Worm (Caenorhabditis elegans): ENCODE results near the gene dsl-6.

The dsl-6 gene

DNA sequence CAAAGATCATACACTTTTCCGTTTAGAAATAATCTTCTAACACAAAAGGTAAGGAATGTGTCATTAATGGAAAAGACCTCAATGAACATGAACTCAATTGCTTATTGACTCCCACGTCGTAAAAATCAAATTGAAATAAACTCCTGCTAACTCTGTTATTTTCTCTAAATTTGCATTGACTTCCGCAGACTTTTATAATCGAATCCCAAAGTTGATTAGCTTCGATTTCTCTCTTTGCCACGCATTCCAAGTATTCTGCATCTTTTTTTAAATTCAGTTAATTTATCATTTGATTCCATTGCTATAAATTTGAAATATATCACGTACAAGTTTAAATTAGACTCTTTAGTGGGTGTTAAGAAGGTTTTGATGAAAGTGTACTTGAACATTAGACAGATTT is 9.4 kb downstream of the dsl-6 start:
- TF ChIP-seq tbx-37 (GFP tag; conservative IDR thresholded peaks at IDR 0.05) (no peak), hnd-1 (tag; optimal IDR thresholded peaks at IDR 0.05) (no peak), ceh-13 (GFP tag; optimal IDR thresholded peaks at IDR 0.05) (no peak), ama-1 (optimal IDR thresholded peaks at IDR 0.05) (no peak), ceh-36 (tag; optimal IDR thresholded peaks at IDR 0.05) (no peak), B0310.2 (tag; optimal IDR thresholded peaks at IDR 0.05) (no peak), tbx-11 (GFP tag; IDR thresholded peaks at IDR 0.05) (no peak), aly-1 (tag; optimal IDR thresholded peaks at IDR 0.05) (no peak), pes-1 (GFP tag; IDR thresholded peaks at IDR 0.05) (no peak)

DNA sequence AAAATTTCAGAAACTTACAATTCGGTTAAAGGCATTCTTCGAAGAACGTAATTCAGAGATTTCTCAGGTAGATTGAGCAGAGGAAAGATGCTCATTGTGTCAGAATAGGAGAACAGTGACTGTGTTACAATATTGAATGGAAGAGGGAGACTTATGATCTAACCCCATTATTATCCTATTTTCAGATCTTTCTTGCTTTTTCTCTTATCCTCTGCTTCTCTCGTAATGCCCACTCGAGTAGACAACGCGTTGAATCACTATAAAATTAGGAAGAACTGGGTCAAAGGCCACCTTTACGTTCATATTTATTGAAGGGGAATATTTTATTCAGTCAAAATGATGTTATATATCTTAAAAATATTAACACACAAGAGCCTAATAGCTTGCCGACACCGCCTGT is 18.9 kb downstream of the dsl-6 start, which contains the start of gene fbxb-76:
Gene fbxb-76, minus strand, starts transcription at position 101 of the 400 bp plus-strand sequence.
- TF ChIP-seq scrt-1 (GFP tag; IDR thresholded peaks at IDR 0.05) (no peak), pes-1 (GFP tag; IDR thresholded peaks at IDR 0.05) (no peak), tbx-11 (GFP tag; IDR thresholded peaks at IDR 0.05) (no peak), ceh-13 (GFP tag; optimal IDR thresholded peaks at IDR 0.05) (no peak), ama-1 (optimal IDR thresholded peaks at IDR 0.05) (no peak), F13C5.2 (tag; optimal IDR thresholded peaks at IDR 0.05) (no peak), sea-1 (GFP tag; conservative IDR thresholded peaks at IDR 0.05) (no peak), hmg-4 (GFP tag; optimal IDR thresholded peaks at IDR 0.05) (no peak), hmbx-1 (tag; optimal IDR thresholded peaks at IDR 0.05) (no peak), ets-7 (tag; optimal IDR thresholded peaks at IDR 0.05) (no peak), flt-1 (GFP tag; IDR thresholded peaks at IDR 0.05) (no peak), tbx-37 (GFP tag; conservative IDR thresholded peaks at IDR 0.05) (no peak), hnd-1 (tag; optimal IDR thresholded peaks at IDR 0.05) (no peak), tra-4 (tag; optimal IDR thresholded peaks at IDR 0.05) (no peak), B0310.2 (tag; optimal IDR thresholded peaks at IDR 0.05) (no peak), ceh-36 (tag; optimal IDR thresholded peaks at IDR 0.05) (no peak)

DNA sequence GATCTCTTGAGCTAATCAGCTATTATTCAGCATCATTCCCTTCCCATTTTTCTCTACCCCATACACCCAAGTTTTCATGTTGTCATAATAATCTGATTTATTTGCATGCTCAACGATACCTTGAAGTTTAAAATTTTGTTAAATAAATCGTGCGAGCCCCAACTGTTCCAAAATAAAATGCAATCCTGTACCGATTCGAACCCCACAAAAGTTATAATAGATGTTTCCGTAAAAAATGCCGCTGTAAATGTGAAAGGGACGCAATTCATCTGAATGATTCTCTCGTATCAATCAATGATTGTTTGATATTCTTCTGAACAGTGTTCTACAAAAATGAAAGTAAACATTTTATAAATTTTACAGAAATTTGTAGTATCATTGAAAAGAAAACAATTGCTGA is 20.7 kb downstream of the dsl-6 start:
- TF ChIP-seq ceh-13 (GFP tag; optimal IDR thresholded peaks at IDR 0.05) (no peak), hmbx-1 (tag; optimal IDR thresholded peaks at IDR 0.05) (no peak), tra-4 (tag; optimal IDR thresholded peaks at IDR 0.05) (no peak), hmg-4 (GFP tag; optimal IDR thresholded peaks at IDR 0.05) (no peak), flt-1 (GFP tag; IDR thresholded peaks at IDR 0.05) (no peak)

DNA sequence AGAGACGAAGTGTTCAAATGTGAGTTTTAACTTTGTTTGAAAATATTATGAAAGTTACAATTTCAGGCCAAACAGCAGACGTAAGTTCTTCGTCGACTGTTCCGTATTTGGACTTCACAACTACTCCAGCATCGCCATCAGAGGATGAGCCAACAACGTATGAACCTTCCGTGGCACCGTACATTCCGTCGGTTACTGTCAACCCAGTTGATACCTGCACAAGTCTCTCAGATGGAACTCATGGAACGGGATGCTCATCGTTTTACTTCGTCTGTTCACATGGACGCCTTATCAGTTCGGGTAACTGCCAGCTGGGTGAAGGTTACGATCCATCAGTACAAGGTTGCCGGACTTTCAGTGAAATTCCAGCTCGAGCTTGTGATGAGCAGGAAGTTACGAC is 22.4 kb downstream of the dsl-6 start:
- TF ChIP-seq aly-1 (tag; optimal IDR thresholded peaks at IDR 0.05), result no peak
- TF ChIP-seq scrt-1 (GFP tag; IDR thresholded peaks at IDR 0.05), result no peak
- TF ChIP-seq sea-1 (GFP tag; conservative IDR thresholded peaks at IDR 0.05), result no peak
- TF ChIP-seq tbx-11 (GFP tag; IDR thresholded peaks at IDR 0.05), result no peak
- no peak for TF ChIP-seq pes-1 (GFP tag; IDR thresholded peaks at IDR 0.05)
- no peak for TF ChIP-seq ceh-13 (GFP tag; optimal IDR thresholded peaks at IDR 0.05)
- no peak for TF ChIP-seq F13C5.2 (tag; optimal IDR thresholded peaks at IDR 0.05)
- no peak for TF ChIP-seq hmbx-1 (tag; optimal IDR thresholded peaks at IDR 0.05)
- TF ChIP-seq B0310.2 (tag; optimal IDR thresholded peaks at IDR 0.05), result no peak
- no peak for TF ChIP-seq hnd-1 (tag; optimal IDR thresholded peaks at IDR 0.05)
- TF ChIP-seq tbx-37 (GFP tag; conservative IDR thresholded peaks at IDR 0.05), result no peak

DNA sequence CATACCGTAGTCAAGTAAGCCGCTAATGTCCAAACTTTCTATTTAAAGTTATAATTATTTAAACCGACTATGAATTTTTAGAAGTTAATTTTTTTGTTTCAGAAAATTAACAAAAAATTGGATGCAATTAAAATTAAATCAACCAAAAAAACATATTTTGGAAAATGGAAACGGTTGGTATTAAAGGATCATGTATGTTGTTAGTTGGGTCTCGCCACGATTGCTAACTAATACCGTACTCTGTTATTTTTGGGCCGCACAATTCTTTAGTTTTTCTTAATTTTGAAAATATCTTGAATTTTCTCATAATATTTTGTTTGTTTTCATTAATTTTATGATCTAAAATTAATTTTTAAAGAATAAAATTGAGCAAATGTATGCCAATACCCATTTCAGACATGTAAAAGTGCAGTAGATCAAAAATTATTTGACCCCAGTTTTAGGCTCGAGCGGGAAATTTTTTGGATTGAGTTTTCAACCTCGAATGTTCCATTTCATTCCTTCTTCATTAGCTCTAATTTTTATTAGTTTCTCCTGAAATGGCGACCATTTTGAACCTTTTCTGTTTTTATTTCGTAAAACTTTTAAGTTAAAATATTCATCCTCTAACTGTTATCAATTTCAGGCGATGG is 25.6 kb downstream of the dsl-6 start, which contains the start of gene cbd-1:
Gene cbd-1, plus strand, starts transcription at position 626 of the 632 bp plus-strand sequence.
- TF ChIP-seq tra-4 (tag; optimal IDR thresholded peaks at IDR 0.05), result no peak
- no peak for TF ChIP-seq hmg-4 (GFP tag; optimal IDR thresholded peaks at IDR 0.05)
- no peak for TF ChIP-seq hnd-1 (tag; optimal IDR thresholded peaks at IDR 0.05)
- TF ChIP-seq hmbx-1 (tag; optimal IDR thresholded peaks at IDR 0.05), result no peak
- no peak for TF ChIP-seq ama-1 (optimal IDR thresholded peaks at IDR 0.05)
- no peak for TF ChIP-seq aly-1 (tag; optimal IDR thresholded peaks at IDR 0.05)
- no peak for TF ChIP-seq scrt-1 (GFP tag; IDR thresholded peaks at IDR 0.05)
- no peak for TF ChIP-seq pes-1 (GFP tag; IDR thresholded peaks at IDR 0.05)
- TF ChIP-seq sea-1 (GFP tag; conservative IDR thresholded peaks at IDR 0.05), result no peak
- no peak for TF ChIP-seq F13C5.2 (tag; optimal IDR thresholded peaks at IDR 0.05)
- TF ChIP-seq ets-7 (tag; optimal IDR thresholded peaks at IDR 0.05), result no peak
- no peak for TF ChIP-seq ceh-13 (GFP tag; optimal IDR thresholded peaks at IDR 0.05)
- no peak for TF ChIP-seq tbx-37 (GFP tag; conservative IDR thresholded peaks at IDR 0.05)
- TF ChIP-seq flt-1 (GFP tag; IDR thresholded peaks at IDR 0.05), result no peak
- TF ChIP-seq ceh-36 (tag; optimal IDR thresholded peaks at IDR 0.05), result no peak
- no peak for TF ChIP-seq B0310.2 (tag; optimal IDR thresholded peaks at IDR 0.05)

DNA sequence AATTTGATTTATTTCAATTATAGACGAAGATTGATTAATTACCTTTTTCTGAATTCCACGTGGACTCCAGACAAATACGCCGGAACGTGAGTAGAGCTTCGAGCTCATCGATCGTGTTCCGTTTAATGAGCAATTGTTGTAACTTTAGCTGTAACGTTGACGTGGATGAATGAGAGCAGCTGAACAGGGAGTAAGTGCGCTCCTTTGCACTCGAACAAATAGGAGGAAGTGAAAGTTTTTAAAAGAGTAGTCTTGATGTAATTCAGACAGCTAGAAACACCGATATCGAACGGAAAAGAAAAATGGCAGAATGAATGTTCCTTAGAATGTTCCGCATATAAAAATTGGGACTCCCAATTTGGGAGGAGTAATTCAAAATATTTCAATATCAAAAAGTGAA is 26.5 kb downstream of the dsl-6 start, which contains the start of gene sec-31:
Gene sec-31, minus strand, starts transcription at position 148 of the 400 bp plus-strand sequence.
- TF ChIP-seq hmg-4 (GFP tag; optimal IDR thresholded peaks at IDR 0.05), result no peak
- TF ChIP-seq tbx-11 (GFP tag; IDR thresholded peaks at IDR 0.05), result no peak
- no peak for TF ChIP-seq tra-4 (tag; optimal IDR thresholded peaks at IDR 0.05)
- no peak for TF ChIP-seq B0310.2 (tag; optimal IDR thresholded peaks at IDR 0.05)
- TF ChIP-seq flt-1 (GFP tag; IDR thresholded peaks at IDR 0.05), result no peak
- no peak for TF ChIP-seq hnd-1 (tag; optimal IDR thresholded peaks at IDR 0.05)
- no peak for TF ChIP-seq sea-1 (GFP tag; conservative IDR thresholded peaks at IDR 0.05)
- no peak for TF ChIP-seq pes-1 (GFP tag; IDR thresholded peaks at IDR 0.05)
- TF ChIP-seq ama-1 (optimal IDR thresholded peaks at IDR 0.05), result no peak
- no peak for TF ChIP-seq F13C5.2 (tag; optimal IDR thresholded peaks at IDR 0.05)
- no peak for TF ChIP-seq ets-7 (tag; optimal IDR thresholded peaks at IDR 0.05)
- no peak for TF ChIP-seq ceh-36 (tag; optimal IDR thresholded peaks at IDR 0.05)
- TF ChIP-seq scrt-1 (GFP tag; IDR thresholded peaks at IDR 0.05), result no peak
- no peak for TF ChIP-seq hmbx-1 (tag; optimal IDR thresholded peaks at IDR 0.05)
- no peak for TF ChIP-seq tbx-37 (GFP tag; conservative IDR thresholded peaks at IDR 0.05)
- no peak for TF ChIP-seq ceh-13 (GFP tag; optimal IDR thresholded peaks at IDR 0.05)
- no peak for TF ChIP-seq aly-1 (tag; optimal IDR thresholded peaks at IDR 0.05)

DNA sequence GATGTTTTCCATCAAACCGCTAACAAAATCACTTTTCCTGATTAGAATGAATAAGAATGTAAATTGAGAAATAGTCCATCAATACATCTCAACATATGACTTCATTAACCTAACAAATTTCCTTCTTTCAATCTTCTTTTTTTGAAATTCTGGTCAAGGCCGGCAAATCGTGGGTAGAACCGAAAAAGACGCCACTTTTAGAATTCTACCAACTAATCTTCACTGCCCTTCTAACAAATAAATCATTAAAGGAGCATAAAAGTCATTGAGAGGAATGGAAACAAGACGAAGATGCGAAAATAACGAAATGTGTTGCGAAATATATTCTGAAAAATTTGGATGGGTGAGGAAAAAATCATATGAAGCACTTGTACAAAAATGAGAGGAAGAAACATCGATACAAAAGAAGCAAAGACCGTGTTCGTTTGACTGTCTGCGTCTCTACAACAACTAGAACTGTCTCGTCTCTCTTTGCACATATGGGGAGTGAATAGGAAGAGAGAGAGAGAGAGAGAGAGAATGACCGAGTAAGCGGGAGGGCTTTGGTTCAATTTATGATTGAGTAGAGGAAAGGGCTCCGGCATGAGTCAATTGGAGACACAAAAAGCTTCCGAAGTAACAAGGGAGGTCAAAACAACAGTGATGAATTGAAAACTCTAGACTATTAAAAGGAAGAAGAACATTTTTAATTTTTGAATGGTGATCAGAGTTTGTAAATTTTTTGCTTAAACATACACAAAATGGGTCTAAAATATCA is 34.1 kb downstream of the dsl-6 start:
- TF ChIP-seq pes-1 (GFP tag; IDR thresholded peaks at IDR 0.05), result no peak
- no peak for TF ChIP-seq hnd-1 (tag; optimal IDR thresholded peaks at IDR 0.05)
- TF ChIP-seq ets-7 (tag; optimal IDR thresholded peaks at IDR 0.05), result no peak
- no peak for TF ChIP-seq flt-1 (GFP tag; IDR thresholded peaks at IDR 0.05)
- TF ChIP-seq F13C5.2 (tag; optimal IDR thresholded peaks at IDR 0.05), result no peak
- TF ChIP-seq ceh-36 (tag; optimal IDR thresholded peaks at IDR 0.05), result no peak
- TF ChIP-seq sea-1 (GFP tag; conservative IDR thresholded peaks at IDR 0.05), result no peak
